Fruit fly (Drosophila melanogaster) whole organism, embryonic: Measurements from ENCODE around the gene CG1314.

ENCODE experiments used
- ATbp ChIP-seq: fragments of 200-800 bp; sonication (Bioruptor generic); optimal IDR thresholded peaks from 2 replicates; lab custom pipeline; 2017; ENCODE audit warnings: missing biosample characterization, mild to moderate bottlenecking, missing genetic modification characterization, missing genetic modification reagents
- CG34422 ChIP-seq: fragments of 200-800 bp; sonication (Bioruptor generic); IDR thresholded peaks from 3 replicates; pipeline ENCODE4 v1.3.6; 2022; ENCODE audit warnings: missing biosample characterization, missing genetic modification characterization
- CG4360 ChIP-seq: fragments of 200-800 bp; sonication (Bioruptor generic); IDR thresholded peaks from 2 replicates; pipeline ENCODE4 v1.3.6; 2022; ENCODE audit warnings: missing biosample characterization, missing genetic modification characterization
- CG4617 ChIP-seq: fragments of 200-800 bp; sonication (Bioruptor generic); optimal IDR thresholded peaks from 3 replicates; lab custom pipeline; 2016; ENCODE audit warnings: missing biosample characterization, missing genetic modification characterization, borderline replicate concordance
- CG9215 ChIP-seq: fragments of 200-800 bp; sonication (Bioruptor generic); IDR thresholded peaks from 2 replicates; pipeline ENCODE4 v1.3.6; 2022; ENCODE audit warnings: missing biosample characterization, missing genetic modification characterization
- Gug ChIP-seq: fragments of 200-800 bp; sonication (Bioruptor generic); IDR thresholded peaks from 4 replicates; pipeline ENCODE4 v1.3.6; 2022; ENCODE audit warnings: missing biosample characterization, missing genetic modification characterization
- ara ChIP-seq: fragments of 200-800 bp; sonication (Bioruptor generic); IDR thresholded peaks from 2 replicates; pipeline ENCODE4 v1.3.6; 2022; ENCODE audit warnings: missing biosample characterization, missing genetic modification characterization
- bsh ChIP-seq, 2 experiments: fragments of 200-800 bp; sonication (Bioruptor generic); optimal IDR thresholded peaks; 2 replicates each; lab custom pipeline; 2017 to 2018; ENCODE audit warnings: mild to moderate bottlenecking in 2 of 2, missing biosample characterization in 2 of 2, missing genetic modification characterization in 2 of 2, moderate library complexity in 1 of 2
- chn ChIP-seq: fragments of 200-800 bp; sonication (Bioruptor generic); optimal IDR thresholded peaks from 2 replicates; lab custom pipeline; 2016; ENCODE audit warnings: missing biosample characterization, missing genetic modification characterization
- hth ChIP-seq: fragments of >200 bp; optimal IDR thresholded peaks from 2 replicates; lab custom pipeline; 2017; ENCODE audit warnings: inconsistent platforms
- inv ChIP-seq: fragments of 200-800 bp; sonication (Bioruptor generic); IDR thresholded peaks from 2 replicates; pipeline ENCODE4 v1.3.6; 2022; ENCODE audit warnings: missing biosample characterization, missing genetic modification characterization; ENCODE audit not compliant: partially characterized antibody
- klu ChIP-seq: fragments of 200-800 bp; sonication (Bioruptor generic); IDR thresholded peaks from 2 replicates; pipeline ENCODE4 v1.3.6; 2022; ENCODE audit warnings: missing biosample characterization, missing genetic modification characterization
- sens-2 ChIP-seq: fragments of 200-800 bp; sonication (Bioruptor generic); IDR thresholded peaks from 2 replicates; pipeline ENCODE4 v1.3.6; 2022; ENCODE audit warnings: missing biosample characterization, missing genetic modification characterization
- z ChIP-seq: fragments of 200-800 bp; sonication (Bioruptor generic); IDR thresholded peaks from 3 replicates; pipeline ENCODE4 v1.3.6; 2022; ENCODE audit warnings: missing biosample characterization, missing genetic modification characterization

- TF ChIP-seq z (no peak), Gug (GFP tag; lab: Robert Waterston, UW) (no peak), CG34422 (GFP tag; lab: Robert Waterston, UW) (no peak), hth (lab: Kevin White, UChicago) (no peak), sens-2 (GFP tag; lab: Robert Waterston, UW) (no peak), chn (no peak), klu (GFP tag; lab: Robert Waterston, UW) (no peak), CG4360 (GFP tag; lab: Robert Waterston, UW) (no peak), ara (GFP tag; lab: Robert Waterston, UW) (no peak), bsh (GFP tag; optimal IDR thresholded peaks at IDR 0.05; lab: Kevin White, UChicago) (no peak), ATbp (GFP tag; lab: Kevin White, UChicago) (no peak), CG4617 (GFP tag; lab: Kevin White, UChicago) (no peak), inv (GFP tag; lab: Robert Waterston, UW) (no peak), CG9215 (no peak)
Measured at dm6 chrX:20916436-20916835, 47.2 kb upstream of the CG1314 start.
